Fruit fly (Drosophila melanogaster) whole organism, embryonic: Measurements from ENCODE around the gene Diedel2.

ENCODE experiments used
- ATbp ChIP-seq: fragments of 200-800 bp; sonication (Bioruptor generic); optimal IDR thresholded peaks from 2 replicates; lab custom pipeline; 2017; ENCODE audit warnings: missing biosample characterization, mild to moderate bottlenecking, missing genetic modification characterization, missing genetic modification reagents
- BtbVII ChIP-seq: fragments of 200-800 bp; sonication (Bioruptor generic); optimal IDR thresholded peaks from 3 replicates; lab custom pipeline; 2017; ENCODE audit warnings: missing biosample characterization, mild to moderate bottlenecking, missing genetic modification characterization
- CG10267 ChIP-seq: fragments of 200-800 bp; sonication (Bioruptor generic); optimal IDR thresholded peaks from 2 replicates; lab custom pipeline; 2018; ENCODE audit warnings: missing biosample characterization, mild to moderate bottlenecking, missing genetic modification characterization, moderate library complexity
- CG11093 ChIP-seq: fragments of 200-800 bp; sonication (Bioruptor generic); IDR thresholded peaks from 3 replicates; pipeline ENCODE4 v1.3.6; 2022; ENCODE audit warnings: missing biosample characterization, missing genetic modification characterization
- CG13424 ChIP-seq: fragments of 200-800 bp; sonication (Bioruptor generic); optimal IDR thresholded peaks from 2 replicates; lab custom pipeline; 2019; ENCODE audit warnings: missing biosample characterization, mild to moderate bottlenecking, missing genetic modification characterization, moderate library complexity
- CG14667 ChIP-seq: fragments of 200-800 bp; sonication (Bioruptor generic); IDR thresholded peaks from 2 replicates; pipeline ENCODE4 v1.3.6; 2022; ENCODE audit warnings: missing biosample characterization, missing genetic modification characterization
- CG14860 ChIP-seq: fragments of 200-800 bp; sonication (Bioruptor generic); IDR thresholded peaks from 3 replicates; pipeline ENCODE4 v1.3.6; 2022; ENCODE audit warnings: missing biosample characterization, missing genetic modification characterization; ENCODE audit not compliant: partially characterized antibody
- CG18599 ChIP-seq: fragments of 200-800 bp; sonication (Bioruptor generic); optimal IDR thresholded peaks from 3 replicates; lab custom pipeline; 2017; ENCODE audit warnings: missing biosample characterization, missing genetic modification characterization, mild to moderate bottlenecking, moderate library complexity, missing genetic modification reagents
- CG2199 ChIP-seq: fragments of 200-800 bp; sonication (Bioruptor generic); IDR thresholded peaks from 3 replicates; pipeline ENCODE4 v1.3.6; 2022; ENCODE audit warnings: missing biosample characterization, missing genetic modification characterization
- CG30403 ChIP-seq: fragments of 200-800 bp; sonication (Bioruptor generic); optimal IDR thresholded peaks from 3 replicates; lab custom pipeline; 2016; ENCODE audit warnings: missing biosample characterization, missing genetic modification characterization
- CG3163 ChIP-seq: fragments of 200-800 bp; sonication (Bioruptor generic); optimal IDR thresholded peaks from 3 replicates; lab custom pipeline; 2016; ENCODE audit warnings: missing biosample characterization, missing genetic modification characterization
- CG32772 ChIP-seq: fragments of 200-800 bp; sonication (Bioruptor generic); IDR thresholded peaks from 2 replicates; pipeline ENCODE4 v1.3.6; 2022; ENCODE audit warnings: missing biosample characterization, missing genetic modification characterization
- CG4424 ChIP-seq: fragments of 200-800 bp; sonication (Bioruptor generic); optimal IDR thresholded peaks from 3 replicates; lab custom pipeline; 2016; ENCODE audit warnings: missing biosample characterization, missing genetic modification characterization
- CG6272 ChIP-seq: fragments of 200-800 bp; sonication (Bioruptor generic); IDR thresholded peaks from 2 replicates; pipeline ENCODE4 v1.3.6; 2022; ENCODE audit warnings: missing biosample characterization, missing genetic modification characterization
- CG7839 ChIP-seq: fragments of 200-800 bp; sonication (Bioruptor generic); optimal IDR thresholded peaks from 3 replicates; lab custom pipeline; 2018; ENCODE audit warnings: missing biosample characterization, mild to moderate bottlenecking, missing genetic modification characterization, moderate library complexity
- CG9609 ChIP-seq: fragments of 200-800 bp; sonication (Bioruptor generic); optimal IDR thresholded peaks from 3 replicates; lab custom pipeline; 2016; ENCODE audit warnings: missing biosample characterization, missing genetic modification characterization
- CG9817 ChIP-seq: fragments of 200-800 bp; sonication (Bioruptor generic); optimal IDR thresholded peaks from 2 replicates; lab custom pipeline; 2018; ENCODE audit warnings: missing biosample characterization, mild to moderate bottlenecking, missing genetic modification characterization, moderate library complexity
- Chrac-16 ChIP-seq: fragments of 200-800 bp; sonication (Bioruptor generic); optimal IDR thresholded peaks from 3 replicates; lab custom pipeline; 2016; ENCODE audit warnings: missing biosample characterization, missing genetic modification characterization
- CoRest ChIP-seq: fragments of 200-800 bp; sonication (Bioruptor generic); optimal IDR thresholded peaks from 3 replicates; lab custom pipeline; 2018; ENCODE audit warnings: missing biosample characterization, mild to moderate bottlenecking, missing genetic modification characterization, moderate library complexity
- Dip2 ChIP-seq: fragments of 200-800 bp; sonication (Bioruptor generic); IDR thresholded peaks from 2 replicates; pipeline ENCODE4 v1.3.6; 2022; ENCODE audit warnings: missing biosample characterization, missing genetic modification characterization
- Eip74EF ChIP-seq, 2 experiments: fragments of 200-800 bp in 1 of 2; fragments of >200 bp in 1 of 2; sonication (Bioruptor generic) in 1 of 2; optimal IDR thresholded peaks; 2 replicates each; lab custom pipeline; 2017 to 2019; ENCODE audit warnings: missing biosample characterization in 2 of 2, missing genetic modification characterization in 2 of 2, mild to moderate bottlenecking in 1 of 2, moderate library complexity in 1 of 2
- Fer3 ChIP-seq: fragments of 200-800 bp; sonication (Bioruptor generic); optimal IDR thresholded peaks from 2 replicates; lab custom pipeline; 2018; ENCODE audit warnings: missing biosample characterization, mild to moderate bottlenecking, missing genetic modification characterization, moderate library complexity
- HLH4C ChIP-seq: fragments of 200-800 bp; sonication (Bioruptor generic); IDR thresholded peaks from 3 replicates; pipeline ENCODE4 v1.3.6; 2022; ENCODE audit warnings: missing biosample characterization, missing genetic modification characterization; ENCODE audit not compliant: partially characterized antibody
- Hand ChIP-seq: fragments of 200-800 bp; sonication (Bioruptor generic); optimal IDR thresholded peaks from 2 replicates; lab custom pipeline; 2017; ENCODE audit warnings: mild to moderate bottlenecking, missing biosample characterization, missing genetic modification reagents, missing genetic modification characterization
- Mad ChIP-seq: fragments of 200-800 bp; sonication (Bioruptor generic); optimal IDR thresholded peaks from 2 replicates; lab custom pipeline; 2016; ENCODE audit warnings: missing biosample characterization, missing genetic modification characterization
- Meics ChIP-seq: fragments of 200-800 bp; sonication (Bioruptor generic); optimal IDR thresholded peaks from 2 replicates; lab custom pipeline; 2017; ENCODE audit warnings: missing biosample characterization, mild to moderate bottlenecking, missing genetic modification characterization
- NC2α ChIP-seq: fragments of 200-800 bp; sonication (Bioruptor generic); optimal IDR thresholded peaks from 2 replicates; lab custom pipeline; 2016; ENCODE audit warnings: missing biosample characterization, missing genetic modification characterization
- Ptx1 ChIP-seq: fragments of 200-800 bp; sonication (Bioruptor generic); IDR thresholded peaks from 2 replicates; pipeline ENCODE4 v1.3.6; 2022; ENCODE audit warnings: missing biosample characterization, missing genetic modification characterization
- Sry-δ ChIP-seq: fragments of 200-800 bp; sonication (Bioruptor generic); optimal IDR thresholded peaks from 2 replicates; lab custom pipeline; 2016; ENCODE audit warnings: missing biosample characterization, missing genetic modification characterization
- Stat92E ChIP-seq, 3 experiments: fragments of >200 bp in 2 of 3; fragments of 200-800 bp in 1 of 3; sonication (Bioruptor generic) in 1 of 3; optimal IDR thresholded peaks; 2 replicates each; lab custom pipeline; 2017 to 2019; ENCODE audit warnings: missing biosample characterization in 3 of 3, missing genetic modification characterization in 3 of 3, mild to moderate bottlenecking in 1 of 3, moderate library complexity in 1 of 3
- amos ChIP-seq: fragments of 200-800 bp; sonication (Bioruptor generic); IDR thresholded peaks from 2 replicates; pipeline ENCODE4 v1.3.6; 2022; ENCODE audit warnings: missing biosample characterization, missing genetic modification characterization; ENCODE audit not compliant: partially characterized antibody
- ap ChIP-seq: fragments of 200-800 bp; sonication (Bioruptor generic); IDR thresholded peaks from 2 replicates; pipeline ENCODE4 v1.3.6; 2022; ENCODE audit warnings: missing biosample characterization, missing genetic modification characterization
- bab2 ChIP-seq: fragments of 200-800 bp; sonication (Bioruptor generic); optimal IDR thresholded peaks from 2 replicates; lab custom pipeline; 2016; ENCODE audit warnings: missing biosample characterization, missing genetic modification characterization
- ci ChIP-seq: fragments of 200-800 bp; sonication (Bioruptor generic); IDR thresholded peaks from 3 replicates; pipeline ENCODE4 v1.3.6; 2022; ENCODE audit warnings: missing biosample characterization, missing genetic modification characterization
- croc ChIP-seq: fragments of 200-800 bp; sonication (Bioruptor generic); conservative IDR thresholded peaks from 3 replicates; pipeline ENCODE4 v1.3.6; 2022; ENCODE audit warnings: missing biosample characterization, missing genetic modification characterization
- eve ChIP-seq, 2 experiments: fragments of >200 bp; optimal IDR thresholded peaks; 2 replicates each; lab custom pipeline; 2017; ENCODE audit warnings: missing biosample characterization in 2 of 2, missing genetic modification characterization in 2 of 2
- gem ChIP-seq: fragments of 200-800 bp; sonication (Bioruptor generic); optimal IDR thresholded peaks from 2 replicates; lab custom pipeline; 2019; ENCODE audit warnings: missing biosample characterization, mild to moderate bottlenecking, missing genetic modification characterization, moderate library complexity
- gro ChIP-seq: fragments of 200-800 bp; sonication (Bioruptor generic); optimal IDR thresholded peaks from 2 replicates; lab custom pipeline; 2016; ENCODE audit warnings: missing biosample characterization, missing genetic modification characterization
- hth ChIP-seq: fragments of >200 bp; optimal IDR thresholded peaks from 2 replicates; lab custom pipeline; 2017; ENCODE audit warnings: inconsistent platforms
- jumu ChIP-seq: fragments of 200-800 bp; sonication (Bioruptor generic); optimal IDR thresholded peaks from 3 replicates; lab custom pipeline; 2016; ENCODE audit warnings: missing biosample characterization, missing genetic modification characterization
- luna ChIP-seq: fragments of 200-800 bp; sonication (Bioruptor generic); optimal IDR thresholded peaks from 2 replicates; lab custom pipeline; 2016; ENCODE audit warnings: missing biosample characterization, missing genetic modification characterization
- mld ChIP-seq: fragments of 200-800 bp; sonication (Bioruptor generic); IDR thresholded peaks from 3 replicates; pipeline ENCODE4 v1.3.6; 2022; ENCODE audit warnings: missing biosample characterization, missing genetic modification characterization; ENCODE audit not compliant: partially characterized antibody
- nerfin-1 ChIP-seq: fragments of 200-800 bp; sonication (Bioruptor generic); optimal IDR thresholded peaks from 3 replicates; lab custom pipeline; 2019; ENCODE audit warnings: missing biosample characterization, mild to moderate bottlenecking, missing genetic modification characterization, moderate library complexity
- org-1 ChIP-seq: fragments of 200-800 bp; sonication (Bioruptor generic); optimal IDR thresholded peaks from 2 replicates; lab custom pipeline; 2017; ENCODE audit warnings: missing biosample characterization, missing genetic modification characterization
- prd ChIP-seq, 3 experiments: fragments of >200 bp in 2 of 3; fragments of 200-800 bp in 1 of 3; sonication (Bioruptor generic) in 1 of 3; optimal IDR thresholded peaks in 2 of 3; IDR thresholded peaks in 1 of 3; 2 replicates in 2 of 3; 3 replicates in 1 of 3; pipeline versions ENCODE4 v1.3.6 to Lab custom; 2017 to 2022; ENCODE audit warnings: missing biosample characterization in 1 of 3, missing genetic modification characterization in 1 of 3
- ranshi ChIP-seq: fragments of 200-800 bp; sonication (Bioruptor generic); IDR thresholded peaks from 2 replicates; pipeline ENCODE4 v1.3.6; 2022; ENCODE audit warnings: missing biosample characterization, missing genetic modification characterization
- sr ChIP-seq: fragments of 200-800 bp; sonication (Bioruptor generic); IDR thresholded peaks from 3 replicates; pipeline ENCODE4 v1.3.6; 2022; ENCODE audit warnings: missing biosample characterization, missing genetic modification characterization
- tap ChIP-seq: fragments of 200-800 bp; optimal IDR thresholded peaks from 3 replicates; lab custom pipeline; 2019; ENCODE audit warnings: missing biosample characterization, mild to moderate bottlenecking, missing genetic modification characterization, moderate library complexity
- tll ChIP-seq, 2 experiments: fragments of 200-800 bp in 1 of 2; fragments of >200 bp in 1 of 2; sonication (Bioruptor generic) in 1 of 2; optimal IDR thresholded peaks; 2 replicates each; lab custom pipeline; 2017 to 2019; ENCODE audit warnings: missing biosample characterization in 2 of 2, missing genetic modification characterization in 2 of 2, mild to moderate bottlenecking in 1 of 2, moderate library complexity in 1 of 2
- vfl ChIP-seq: fragments of 200-800 bp; sonication (Bioruptor generic); optimal IDR thresholded peaks from 2 replicates; lab custom pipeline; 2016; ENCODE audit warnings: missing biosample characterization, missing genetic modification characterization

The Diedel2 gene

DNA sequence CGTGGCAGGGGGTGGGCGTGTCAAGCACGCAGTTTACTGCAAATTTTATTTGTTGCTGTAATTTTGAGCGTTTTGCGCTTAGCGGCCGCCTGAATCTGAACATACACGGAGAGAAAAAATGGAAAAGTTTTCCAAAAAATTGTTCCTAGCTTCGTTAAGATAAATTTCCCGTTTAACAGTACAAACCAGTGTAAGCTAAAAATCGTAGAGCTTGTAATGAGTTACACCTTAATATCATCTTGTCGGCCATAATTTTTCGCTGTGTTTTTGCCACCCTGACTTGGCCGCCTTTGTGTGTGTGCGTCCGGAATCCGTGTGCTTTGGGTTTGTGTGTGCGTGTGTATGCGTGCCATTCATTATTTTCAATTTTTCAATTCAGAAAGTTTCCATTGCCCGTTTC, 43.2 kb downstream of the Diedel2 start (continued):
- TF ChIP-seq sr (no peak), prd (optimal IDR thresholded peaks at IDR 0.05; lab: Kevin White, UChicago) (no peak), prd (GFP tag; IDR thresholded peaks at IDR 0.05; lab: Robert Waterston, UW) (peak; percentile 51; the same call in 2 of the 3 replicates), luna (GFP tag; lab: Kevin White, UChicago) (no peak), vfl (GFP tag; lab: Kevin White, UChicago) (no peak), CG13424 (tag; lab: Kevin White, UChicago) (peak; percentile 43), ap (GFP tag; lab: Robert Waterston, UW) (no peak), jumu (no peak), ATbp (GFP tag; lab: Kevin White, UChicago) (peak; percentile 13), eve (GFP tag; optimal IDR thresholded peaks at IDR 0.05; lab: Kevin White, UChicago) (no peak), Meics (GFP tag; lab: Kevin White, UChicago) (peak; percentile 67), Sry-δ (GFP tag; lab: Kevin White, UChicago) (no peak), Chrac-16 (GFP tag; lab: Kevin White, UChicago) (peak; percentile 4), CG9609 (GFP tag; lab: Kevin White, UChicago) (no peak), CG10267 (no peak), Hand (GFP tag; lab: Kevin White, UChicago) (peak; percentile 65), Dip2 (GFP tag; lab: Robert Waterston, UW) (no peak), HLH4C (GFP tag; lab: Robert Waterston, UW) (no peak), amos (no peak), ci (GFP tag; lab: Robert Waterston, UW) (peak; percentile 58; the same call in 1 of the 3 replicates), NC2α (GFP tag; lab: Kevin White, UChicago) (no peak), CG6272 (GFP tag; lab: Robert Waterston, UW) (no peak), org-1 (GFP tag; lab: Kevin White, UChicago) (peak; percentile 20), CG14860 (GFP tag; lab: Robert Waterston, UW) (no peak), CG11093 (GFP tag; lab: Robert Waterston, UW) (no peak), Fer3 (tag; lab: Kevin White, UChicago) (peak; percentile 48), ranshi (0 out of 2 replicates have a peak, but pooled peaks have one; percentile 33), CG32772 (GFP tag; lab: Robert Waterston, UW) (peak; percentile 28; the same call in 1 of the 2 replicates), CG9817 (tag; lab: Kevin White, UChicago) (peak; percentile 24), gro (GFP tag; lab: Kevin White, UChicago) (no peak), Mad (GFP tag; lab: Kevin White, UChicago) (peak; percentile 2), tll (GFP tag; optimal IDR thresholded peaks at IDR 0.05; lab: Kevin White, UChicago) (no peak), Ptx1 (peak; percentile 45; the same call in 1 of the 2 replicates), CG7839 (tag; lab: Kevin White, UChicago) (peak; percentile 47), nerfin-1 (tag; lab: Kevin White, UChicago) (no peak), Stat92E (GFP tag; optimal IDR thresholded peaks at IDR 0.05; lab: Kevin White, UChicago) (no peak), BtbVII (GFP tag; lab: Kevin White, UChicago) (peak; percentile 45), CG4424 (GFP tag; lab: Kevin White, UChicago) (no peak), croc (no peak), Eip74EF (GFP tag; optimal IDR thresholded peaks at IDR 0.05; lab: Kevin White, UChicago) (no peak), CG18599 (GFP tag; lab: Kevin White, UChicago) (peak; percentile 84), hth (no peak), bab2 (GFP tag; lab: Kevin White, UChicago) (no peak), mld (GFP tag; lab: Robert Waterston, UW) (no peak), CG2199 (GFP tag; lab: Robert Waterston, UW) (no peak), CG30403 (GFP tag; lab: Kevin White, UChicago) (peak; percentile 20), gem (tag; lab: Kevin White, UChicago) (peak; percentile 52), CoRest (peak; percentile 31), tap (peak; percentile 23), CG14667 (GFP tag; lab: Robert Waterston, UW) (0 out of 2 replicates have a peak, but pooled peaks have one; percentile 4), CG3163 (GFP tag; lab: Kevin White, UChicago) (no peak)
